Fruit fly (Drosophila melanogaster): ENCODE data around the gene Atxn7.

The Atxn7 gene

dm6 chr2L:2380805-2381204 lies 5.2 kb downstream of the Atxn7 start, which contains the start of gene Eogt (continued):
- TF ChIP-seq nerfin-1 (tag; optimal IDR thresholded peaks at IDR 0.05), result peak; percentile 87
- TF ChIP-seq CG7271 (tag; optimal IDR thresholded peaks at IDR 0.05), result peak; percentile 83
- TF ChIP-seq ems (GFP tag; optimal IDR thresholded peaks at IDR 0.05), result peak; percentile 80
- no peak for TF ChIP-seq CG7745 (tag; optimal IDR thresholded peaks at IDR 0.05)
- TF ChIP-seq sna (GFP tag; IDR thresholded peaks at IDR 0.05; ENCODE audit: partially characterized antibody), result no peak
- TF ChIP-seq Med (GFP tag), result peak; percentile 95
- peak; percentile 95 for TF ChIP-seq Oaz (GFP tag; IDR thresholded peaks at IDR 0.05)
- TF ChIP-seq ara (GFP tag; IDR thresholded peaks at IDR 0.05), result peak; percentile 98
- TF ChIP-seq ash1 (GFP tag; optimal IDR thresholded peaks at IDR 0.05), result no peak
- peak; percentile 91 for TF ChIP-seq CG17612 (GFP tag; IDR thresholded peaks at IDR 0.05)
- TF ChIP-seq CG15696 (tag; optimal IDR thresholded peaks at IDR 0.05), result peak; percentile 92
- TF ChIP-seq Lhr (GFP tag; optimal IDR thresholded peaks at IDR 0.05), result peak; percentile 91
- TF ChIP-seq ken (GFP tag; IDR thresholded peaks at IDR 0.05), result peak; percentile 98
- peak; percentile 95 for TF ChIP-seq CG12659 (GFP tag; optimal IDR thresholded peaks at IDR 0.05)
- peak; percentile 90 for TF ChIP-seq onecut (GFP tag; IDR thresholded peaks at IDR 0.05)
- TF ChIP-seq Hsf (GFP tag; optimal IDR thresholded peaks at IDR 0.05), result peak; percentile 92
- peak; percentile 98 for TF ChIP-seq vvl (GFP tag; IDR thresholded peaks at IDR 0.05)
- peak; percentile 96 for TF ChIP-seq CG14441 (GFP tag; IDR thresholded peaks at IDR 0.05)
- peak in 1 of 2 experiments; percentile 72 for TF ChIP-seq Eip74EF (GFP tag; optimal IDR thresholded peaks at IDR 0.05)
- TF ChIP-seq Sox102F (GFP tag; optimal IDR thresholded peaks at IDR 0.05), result peak; percentile 94
- TF ChIP-seq CG30403 (GFP tag; optimal IDR thresholded peaks at IDR 0.05), result peak; percentile 94
- TF ChIP-seq Pdp1 (GFP tag; optimal IDR thresholded peaks at IDR 0.05), result peak; percentile 82 to 85
- TF ChIP-seq dimm (GFP tag; IDR thresholded peaks at IDR 0.05), result peak; percentile 93
- TF ChIP-seq Kr (GFP tag; optimal IDR thresholded peaks at IDR 0.05), result no peak
- peak; percentile 97 for TF ChIP-seq CG8765 (GFP tag; IDR thresholded peaks at IDR 0.05)
- TF ChIP-seq Atf3 (GFP tag; optimal IDR thresholded peaks at IDR 0.05), result peak; percentile 64
- TF ChIP-seq ind (GFP tag; optimal IDR thresholded peaks at IDR 0.05), result peak; percentile 85
- TF ChIP-seq Blimp-1 (GFP tag; optimal IDR thresholded peaks at IDR 0.05), result peak; percentile 82
- TF ChIP-seq sob (GFP tag; IDR thresholded peaks at IDR 0.05), result peak; percentile 96
- TF ChIP-seq CG9609 (GFP tag; optimal IDR thresholded peaks at IDR 0.05), result peak; percentile 64
- TF ChIP-seq CG15073 (GFP tag; optimal IDR thresholded peaks at IDR 0.05), result peak; percentile 60
- TF ChIP-seq CG6272 (GFP tag; IDR thresholded peaks at IDR 0.05), result peak; percentile 95
- TF ChIP-seq CG12942 (GFP tag; optimal IDR thresholded peaks at IDR 0.05), result peak; percentile 93
- no peak for TF ChIP-seq unc-4 (GFP tag; IDR thresholded peaks at IDR 0.05; ENCODE audit: partially characterized antibody)
- peak; percentile 69 for TF ChIP-seq fd102C (GFP tag; optimal IDR thresholded peaks at IDR 0.05)
- TF ChIP-seq fru (optimal IDR thresholded peaks at IDR 0.05), result no peak
- TF ChIP-seq CG13296 (GFP tag; optimal IDR thresholded peaks at IDR 0.05), result peak; percentile 79
- peak; percentile 89 for TF ChIP-seq Poxn (GFP tag; IDR thresholded peaks at IDR 0.05)
- TF ChIP-seq CG3726 (GFP tag; IDR thresholded peaks at IDR 0.05), result peak; percentile 95
- peak; percentile 71 for TF ChIP-seq maf-S (GFP tag; optimal IDR thresholded peaks at IDR 0.05)
- TF ChIP-seq en (GFP tag; optimal IDR thresholded peaks at IDR 0.05), result peak; percentile 25
- peak; percentile 63 for TF ChIP-seq Bteb2 (GFP tag; optimal IDR thresholded peaks at IDR 0.05)
- TF ChIP-seq CG31388 (GFP tag; optimal IDR thresholded peaks at IDR 0.05), result peak; percentile 67
- peak; percentile 27 for TF ChIP-seq CG15479 (GFP tag; optimal IDR thresholded peaks at IDR 0.05)
- no peak for TF ChIP-seq vnd (GFP tag; IDR thresholded peaks at IDR 0.05; ENCODE audit: partially characterized antibody)
- peak; percentile 79 for TF ChIP-seq Six4 (GFP tag; optimal IDR thresholded peaks at IDR 0.05)
- TF ChIP-seq CG8944 (GFP tag; optimal IDR thresholded peaks at IDR 0.05), result peak; percentile 68
- TF ChIP-seq CG17359 (tag; optimal IDR thresholded peaks at IDR 0.05), result peak; percentile 88
- TF ChIP-seq CG3163 (GFP tag; optimal IDR thresholded peaks at IDR 0.05), result peak; percentile 32
- no peak for TF ChIP-seq zen2 (GFP tag; IDR thresholded peaks at IDR 0.05; ENCODE audit: partially characterized antibody)

Data from whole organism, embryonic.